Worm (Caenorhabditis elegans): ENCODE data around the gene M151.7.

- TF ChIP-seq ama-1 (optimal IDR thresholded peaks at IDR 0.05): no peak
- no peak for TF ChIP-seq hmbx-1 (tag; optimal IDR thresholded peaks at IDR 0.05)
- no peak for TF ChIP-seq scrt-1 (GFP tag; IDR thresholded peaks at IDR 0.05)
These were observed 4.6 kb upstream of the M151.7 start, which contains the start of gene F40E12.1 for ce11 chrII:3617512-3617911.
